Fruit fly (Drosophila melanogaster) whole organism, embryonic: ENCODE data around the gene CG14043.

Experiments used
- Aef1 ChIP-seq: fragments of 200-800 bp; sonication (Bioruptor generic); IDR thresholded peaks from 3 replicates; pipeline ENCODE4 v1.3.6; 2022; ENCODE audit warnings: missing biosample characterization, missing genetic modification characterization
- Awh ChIP-seq: fragments of 200-800 bp; sonication (Bioruptor generic); IDR thresholded peaks from 2 replicates; pipeline ENCODE4, ENCODE4 v1.3.6; 2022; ENCODE audit warnings: missing biosample characterization, missing genetic modification characterization
- BtbVII ChIP-seq: fragments of 200-800 bp; sonication (Bioruptor generic); optimal IDR thresholded peaks from 3 replicates; lab custom pipeline; 2017; ENCODE audit warnings: missing biosample characterization, mild to moderate bottlenecking, missing genetic modification characterization
- C15 ChIP-seq: fragments of 200-800 bp; sonication (Bioruptor generic); IDR thresholded peaks from 3 replicates; pipeline ENCODE4 v1.3.6; 2022; ENCODE audit warnings: missing biosample characterization, missing genetic modification characterization
- CG11247 ChIP-seq: fragments of 200-800 bp; sonication (Bioruptor generic); IDR thresholded peaks from 2 replicates; pipeline ENCODE4 v1.3.6; 2022; ENCODE audit warnings: missing biosample characterization, missing genetic modification characterization
- CG11560 ChIP-seq: fragments of 200-800 bp; sonication (Bioruptor generic); IDR thresholded peaks from 3 replicates; pipeline ENCODE4 v1.3.6; 2022; ENCODE audit warnings: missing biosample characterization, missing genetic modification characterization
- CG12071 ChIP-seq: fragments of 200-800 bp; sonication (Bioruptor generic); optimal IDR thresholded peaks from 3 replicates; lab custom pipeline; 2018; ENCODE audit warnings: missing biosample characterization, mild to moderate bottlenecking, missing genetic modification characterization
- CG12744 ChIP-seq: fragments of 200-800 bp; sonication (Bioruptor generic); optimal IDR thresholded peaks from 2 replicates; lab custom pipeline; 2016; ENCODE audit warnings: missing biosample characterization, missing genetic modification characterization
- CG14710 ChIP-seq: fragments of 200-800 bp; sonication (Bioruptor generic); optimal IDR thresholded peaks from 3 replicates; lab custom pipeline; 2019; ENCODE audit warnings: missing biosample characterization, mild to moderate bottlenecking, missing genetic modification characterization, moderate library complexity
- CG1602 ChIP-seq: fragments of 200-800 bp; sonication (Bioruptor generic); optimal IDR thresholded peaks from 3 replicates; lab custom pipeline; 2016; ENCODE audit warnings: missing biosample characterization, missing genetic modification characterization
- CG1792 ChIP-seq: fragments of 200-800 bp; sonication (Bioruptor generic); optimal IDR thresholded peaks from 2 replicates; lab custom pipeline; 2016; ENCODE audit warnings: missing biosample characterization, missing genetic modification characterization
- CG18476 ChIP-seq: fragments of 200-800 bp; sonication (Bioruptor generic); optimal IDR thresholded peaks from 2 replicates; lab custom pipeline; 2016; ENCODE audit warnings: missing biosample characterization, mild to moderate bottlenecking, missing genetic modification characterization
- CG18599 ChIP-seq: fragments of 200-800 bp; sonication (Bioruptor generic); optimal IDR thresholded peaks from 3 replicates; lab custom pipeline; 2017; ENCODE audit warnings: missing biosample characterization, missing genetic modification characterization, mild to moderate bottlenecking, moderate library complexity, missing genetic modification reagents
- CG2129 ChIP-seq: fragments of 200-800 bp; sonication (Bioruptor generic); IDR thresholded peaks from 2 replicates; pipeline ENCODE4 v1.3.6; 2022; ENCODE audit warnings: missing biosample characterization, missing genetic modification characterization; ENCODE audit not compliant: partially characterized antibody
- CG31224 ChIP-seq: fragments of 200-800 bp; sonication (Bioruptor generic); IDR thresholded peaks from 2 replicates; pipeline ENCODE4 v1.3.6; 2022; ENCODE audit warnings: missing biosample characterization, missing genetic modification characterization
- CG3838 ChIP-seq: fragments of 200-800 bp; sonication (Bioruptor generic); optimal IDR thresholded peaks from 3 replicates; lab custom pipeline; 2016; ENCODE audit warnings: missing biosample characterization, missing genetic modification characterization
- CG4282 ChIP-seq: fragments of 200-800 bp; sonication (Bioruptor generic); optimal IDR thresholded peaks from 2 replicates; lab custom pipeline; 2016; ENCODE audit warnings: missing biosample characterization, missing genetic modification characterization
- CG4328 ChIP-seq: fragments of 200-800 bp; sonication (Bioruptor generic); optimal IDR thresholded peaks from 3 replicates; lab custom pipeline; 2017; ENCODE audit warnings: missing biosample characterization, missing genetic modification reagents, missing genetic modification characterization
- CG43689 ChIP-seq: fragments of 200-800 bp; sonication (Bioruptor generic); IDR thresholded peaks from 2 replicates; pipeline ENCODE4 v1.3.6; 2022; ENCODE audit warnings: missing biosample characterization, missing genetic modification characterization
- CG6175 ChIP-seq: fragments of 200-800 bp; sonication (Bioruptor generic); IDR thresholded peaks from 3 replicates; pipeline ENCODE4 v1.3.6; 2022; ENCODE audit warnings: missing biosample characterization, missing genetic modification characterization
- CG6254 ChIP-seq: fragments of 200-800 bp; sonication (Bioruptor generic); optimal IDR thresholded peaks from 3 replicates; lab custom pipeline; 2017; ENCODE audit warnings: mild to moderate bottlenecking, missing biosample characterization, missing genetic modification reagents, missing genetic modification characterization
- CG6765 ChIP-seq: fragments of 200-800 bp; sonication (Bioruptor generic); optimal IDR thresholded peaks from 3 replicates; lab custom pipeline; 2017; ENCODE audit warnings: missing biosample characterization, mild to moderate bottlenecking, missing genetic modification characterization
- CG8388 ChIP-seq: fragments of 200-800 bp; sonication (Bioruptor generic); optimal IDR thresholded peaks from 2 replicates; lab custom pipeline; 2019; ENCODE audit warnings: missing biosample characterization, mild to moderate bottlenecking, missing genetic modification characterization, moderate library complexity
- CG8765 ChIP-seq: fragments of 200-800 bp; sonication (Bioruptor generic); IDR thresholded peaks from 2 replicates; pipeline ENCODE4 v1.3.6; 2022; ENCODE audit warnings: missing biosample characterization, missing genetic modification characterization
- CG9215 ChIP-seq: fragments of 200-800 bp; sonication (Bioruptor generic); IDR thresholded peaks from 2 replicates; pipeline ENCODE4 v1.3.6; 2022; ENCODE audit warnings: missing biosample characterization, missing genetic modification characterization
- Dip3 ChIP-seq: fragments of 200-800 bp; sonication (Bioruptor generic); optimal IDR thresholded peaks from 3 replicates; lab custom pipeline; 2016; ENCODE audit warnings: missing biosample characterization, missing genetic modification characterization
- Elba2 ChIP-seq: fragments of 200-800 bp; sonication (Bioruptor generic); optimal IDR thresholded peaks from 3 replicates; lab custom pipeline; 2016; ENCODE audit warnings: missing biosample characterization, missing genetic modification characterization
- Fer1 ChIP-seq: fragments of 200-800 bp; sonication (Bioruptor generic); optimal IDR thresholded peaks from 2 replicates; lab custom pipeline; 2017; ENCODE audit warnings: missing biosample characterization, mild to moderate bottlenecking, missing genetic modification characterization
- HLH4C ChIP-seq: fragments of 200-800 bp; sonication (Bioruptor generic); IDR thresholded peaks from 3 replicates; pipeline ENCODE4 v1.3.6; 2022; ENCODE audit warnings: missing biosample characterization, missing genetic modification characterization; ENCODE audit not compliant: partially characterized antibody
- Lhr ChIP-seq: fragments of 200-800 bp; sonication (Bioruptor generic); optimal IDR thresholded peaks from 3 replicates; lab custom pipeline; 2017; ENCODE audit warnings: mild to moderate bottlenecking, missing biosample characterization, missing genetic modification reagents, missing genetic modification characterization
- MESR4 ChIP-seq: fragments of 200-800 bp; sonication (Bioruptor generic); optimal IDR thresholded peaks from 2 replicates; lab custom pipeline; 2018; ENCODE audit warnings: missing biosample characterization, mild to moderate bottlenecking, missing genetic modification characterization, moderate library complexity
- Meics ChIP-seq: fragments of 200-800 bp; sonication (Bioruptor generic); optimal IDR thresholded peaks from 2 replicates; lab custom pipeline; 2017; ENCODE audit warnings: missing biosample characterization, mild to moderate bottlenecking, missing genetic modification characterization
- Mes4 ChIP-seq: fragments of 200-800 bp; sonication (Bioruptor generic); optimal IDR thresholded peaks from 2 replicates; lab custom pipeline; 2016; ENCODE audit warnings: missing biosample characterization, missing genetic modification characterization
- NFAT ChIP-seq: fragments of 200-800 bp; sonication (Bioruptor generic); IDR thresholded peaks from 2 replicates; pipeline ENCODE4 v1.3.6; 2022; ENCODE audit warnings: missing biosample characterization, missing genetic modification characterization
- TFAM ChIP-seq: fragments of 200-800 bp; sonication (Bioruptor generic); optimal IDR thresholded peaks from 2 replicates; lab custom pipeline; 2017; ENCODE audit warnings: missing biosample characterization, missing genetic modification characterization, inconsistent platforms
- Vsx1 ChIP-seq: fragments of 200-800 bp; sonication (Bioruptor generic); optimal IDR thresholded peaks from 2 replicates; lab custom pipeline; 2017; ENCODE audit warnings: missing biosample characterization, mild to moderate bottlenecking, missing genetic modification characterization, missing genetic modification reagents
- btn ChIP-seq: fragments of 200-800 bp; sonication (Bioruptor generic); optimal IDR thresholded peaks from 2 replicates; lab custom pipeline; 2016; ENCODE audit warnings: missing biosample characterization, missing genetic modification characterization
- chinmo ChIP-seq: fragments of 200-800 bp; sonication (Bioruptor generic); IDR thresholded peaks from 4 replicates; pipeline ENCODE4 v1.3.6; 2022; ENCODE audit warnings: missing biosample characterization, missing genetic modification characterization; ENCODE audit not compliant: partially characterized antibody
- gsb ChIP-seq: fragments of 200-800 bp; sonication (Bioruptor generic); IDR thresholded peaks from 2 replicates; pipeline ENCODE4 v1.3.6; 2022; ENCODE audit warnings: missing biosample characterization, missing genetic modification characterization
- gt ChIP-seq: fragments of 200-800 bp; sonication (Bioruptor generic); IDR thresholded peaks from 2 replicates; pipeline ENCODE4 v1.3.6; 2022; ENCODE audit warnings: missing biosample characterization, missing genetic modification characterization
- maf-S ChIP-seq: fragments of 200-800 bp; sonication (Bioruptor generic); optimal IDR thresholded peaks from 2 replicates; lab custom pipeline; 2016; ENCODE audit warnings: missing biosample characterization, missing genetic modification characterization
- nerfin-2 ChIP-seq: fragments of 200-800 bp; sonication (Bioruptor generic); IDR thresholded peaks from 2 replicates; pipeline ENCODE4 v1.3.6; 2022; ENCODE audit warnings: missing biosample characterization, missing genetic modification characterization; ENCODE audit not compliant: partially characterized antibody
- pb ChIP-seq: fragments of 200-800 bp; sonication (Bioruptor generic); optimal IDR thresholded peaks from 3 replicates; lab custom pipeline; 2016; ENCODE audit warnings: missing biosample characterization, missing genetic modification characterization
- run ChIP-seq: fragments of 200-800 bp; sonication (Bioruptor generic); optimal IDR thresholded peaks from 3 replicates; lab custom pipeline; 2018; ENCODE audit warnings: missing biosample characterization, mild to moderate bottlenecking, missing genetic modification characterization
- sens-2 ChIP-seq: fragments of 200-800 bp; sonication (Bioruptor generic); IDR thresholded peaks from 2 replicates; pipeline ENCODE4 v1.3.6; 2022; ENCODE audit warnings: missing biosample characterization, missing genetic modification characterization
- slbo ChIP-seq: fragments of 200-800 bp; sonication (Bioruptor generic); IDR thresholded peaks from 2 replicates; pipeline ENCODE4 v1.3.6; 2022; ENCODE audit warnings: missing biosample characterization, missing genetic modification characterization
- stc ChIP-seq: fragments of 200-800 bp; sonication (Bioruptor generic); IDR thresholded peaks from 2 replicates; pipeline ENCODE4 v1.3.6; 2022; ENCODE audit warnings: missing biosample characterization, missing genetic modification characterization
- stwl ChIP-seq: fragments of 200-800 bp; sonication (Bioruptor generic); optimal IDR thresholded peaks from 3 replicates; lab custom pipeline; 2018; ENCODE audit warnings: missing biosample characterization, mild to moderate bottlenecking, missing genetic modification characterization, moderate library complexity
- tap ChIP-seq: fragments of 200-800 bp; optimal IDR thresholded peaks from 3 replicates; lab custom pipeline; 2019; ENCODE audit warnings: missing biosample characterization, mild to moderate bottlenecking, missing genetic modification characterization, moderate library complexity
- trem ChIP-seq: fragments of 200-800 bp; optimal IDR thresholded peaks from 3 replicates; lab custom pipeline; 2019; ENCODE audit warnings: missing biosample characterization, mild to moderate bottlenecking, missing genetic modification characterization, moderate library complexity
- zfh1 ChIP-seq: fragments of 200-800 bp; sonication (Bioruptor generic); IDR thresholded peaks from 3 replicates; pipeline ENCODE4 v1.3.6; 2022; ENCODE audit warnings: missing biosample characterization, missing genetic modification characterization

The CG14043 gene

dm6 chr2L:4945300-4945699 is 26.2 kb upstream of the CG14043 start, which contains the start of the genes mRpL24 and betaggt-I (continued):
- TF ChIP-seq Vsx1 (GFP tag; lab: Kevin White, UChicago), result peak; percentile 79
- TF ChIP-seq trem (tag; lab: Kevin White, UChicago), result peak; percentile 95
- peak; percentile 83 for TF ChIP-seq CG11560 (tag; lab: Robert Waterston, UW)
- no peak for TF ChIP-seq btn (GFP tag; lab: Kevin White, UChicago)
- no peak for TF ChIP-seq CG2129 (GFP tag; lab: Robert Waterston, UW)
- TF ChIP-seq CG4282 (GFP tag; lab: Kevin White, UChicago), result no peak
- no peak for TF ChIP-seq chinmo (GFP tag; lab: Robert Waterston, UW)
- peak; percentile 86 for TF ChIP-seq CG6254 (GFP tag; lab: Kevin White, UChicago)
- TF ChIP-seq tap, result peak; percentile 95
- peak; percentile 53 for TF ChIP-seq TFAM (GFP tag; lab: Kevin White, UChicago)
- peak; percentile 70; the same call in 1 of the 3 replicates for TF ChIP-seq C15 (GFP tag; lab: Robert Waterston, UW)
- TF ChIP-seq CG43689, result peak; percentile 95
- peak; percentile 78 for TF ChIP-seq CG12744 (GFP tag; lab: Kevin White, UChicago)
- peak; percentile 98 for TF ChIP-seq Awh
- TF ChIP-seq HLH4C, result no peak
- TF ChIP-seq CG4328 (GFP tag; lab: Kevin White, UChicago), result peak; percentile 94
- peak; percentile 96 for TF ChIP-seq Fer1
- peak; percentile 88 for TF ChIP-seq run (tag; lab: Kevin White, UChicago)
- peak; percentile 93 for TF ChIP-seq CG9215
- TF ChIP-seq CG18476 (GFP tag; lab: Kevin White, UChicago), result peak; percentile 92
- TF ChIP-seq CG18599 (GFP tag; lab: Kevin White, UChicago), result peak; percentile 97
- TF ChIP-seq CG12071 (GFP tag; lab: Kevin White, UChicago), result peak; percentile 78
- TF ChIP-seq Aef1 (GFP tag; lab: Robert Waterston, UW), result peak; percentile 94
- TF ChIP-seq CG1792 (GFP tag; lab: Kevin White, UChicago), result peak; percentile 62
- peak; percentile 87 for TF ChIP-seq CG3838
- TF ChIP-seq CG1602 (GFP tag; lab: Kevin White, UChicago), result peak; percentile 96
- TF ChIP-seq BtbVII (GFP tag; lab: Kevin White, UChicago), result peak; percentile 92
- TF ChIP-seq CG31224 (GFP tag; lab: Robert Waterston, UW), result peak; percentile 93
- peak; percentile 89 for TF ChIP-seq Dip3 (GFP tag; lab: Kevin White, UChicago)
- peak; percentile 98 for TF ChIP-seq zfh1 (GFP tag; lab: Robert Waterston, UW)
- TF ChIP-seq Elba2 (GFP tag; lab: Kevin White, UChicago), result peak; percentile 60
- peak; percentile 69 for TF ChIP-seq stwl (tag; lab: Kevin White, UChicago)
- peak; percentile 93 for TF ChIP-seq CG6765 (GFP tag; lab: Kevin White, UChicago)
- TF ChIP-seq CG8388, result peak; percentile 96
- no peak for TF ChIP-seq nerfin-2 (GFP tag; lab: Robert Waterston, UW)
- TF ChIP-seq gsb (GFP tag; lab: Robert Waterston, UW), result peak; percentile 92
- peak; percentile 95 for TF ChIP-seq CG8765
- peak; percentile 96 for TF ChIP-seq CG14710
- TF ChIP-seq pb (GFP tag; lab: Kevin White, UChicago), result no peak
- peak; percentile 38 for TF ChIP-seq Mes4 (GFP tag; lab: Kevin White, UChicago)
- TF ChIP-seq stc (GFP tag; lab: Robert Waterston, UW), result peak; percentile 97
- peak; percentile 77 for TF ChIP-seq Lhr (GFP tag; lab: Kevin White, UChicago)
- peak; percentile 97 for TF ChIP-seq slbo (GFP tag; lab: Robert Waterston, UW)
- TF ChIP-seq CG6175 (GFP tag; lab: Robert Waterston, UW), result peak; percentile 92
- TF ChIP-seq sens-2 (GFP tag; lab: Robert Waterston, UW), result peak; percentile 95
- peak; percentile 93 for TF ChIP-seq CG11247 (GFP tag; lab: Robert Waterston, UW)
- TF ChIP-seq NFAT (GFP tag; lab: Robert Waterston, UW), result peak; percentile 96
- TF ChIP-seq Meics (GFP tag; lab: Kevin White, UChicago), result peak; percentile 96
- TF ChIP-seq gt, result peak; percentile 90
- TF ChIP-seq MESR4 (GFP tag; lab: Kevin White, UChicago), result peak; percentile 77
- peak; percentile 80 for TF ChIP-seq maf-S (GFP tag; lab: Kevin White, UChicago)
